Fruit fly (Drosophila melanogaster): ENCODE results near the gene CG10657.

Gene CG10657

DNA sequence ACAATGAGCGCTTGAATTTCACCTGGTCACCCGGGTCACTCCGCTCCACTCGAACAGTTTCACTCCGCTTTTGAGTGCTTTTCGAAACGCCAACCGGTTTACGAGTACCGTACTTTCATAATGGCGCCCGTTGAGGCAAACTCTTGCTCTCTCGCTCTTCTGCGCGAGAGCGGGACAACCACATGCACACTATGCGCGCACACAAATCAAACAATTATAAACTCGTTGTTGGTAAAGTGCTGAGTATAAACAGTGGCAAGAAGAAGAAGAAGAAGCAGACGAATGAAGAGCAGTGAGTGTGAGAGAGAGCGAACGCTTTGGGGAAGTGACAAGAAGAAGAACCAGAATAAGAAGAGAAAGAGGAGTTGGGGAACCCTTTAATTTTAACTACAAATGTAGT is 29.0 kb downstream of the CG10657 start, which contains the start of gene eyg:
Gene eyg (minus strand): TSS at position 6 of the 400 bp plus-strand sequence.
- peak; percentile 47 for TF ChIP-seq NfI (GFP tag; optimal IDR thresholded peaks at IDR 0.05)
- peak; percentile 73 for TF ChIP-seq kni (GFP tag; optimal IDR thresholded peaks at IDR 0.05)
- peak; percentile 59 for TF ChIP-seq eyg (GFP tag; optimal IDR thresholded peaks at IDR 0.05)
- TF ChIP-seq CG10209 (GFP tag; optimal IDR thresholded peaks at IDR 0.05) = peak; percentile 40
- TF ChIP-seq CG15696 (tag; optimal IDR thresholded peaks at IDR 0.05) = peak; percentile 46
- no peak for TF ChIP-seq CG31365 (tag; optimal IDR thresholded peaks at IDR 0.05)
- no peak for TF ChIP-seq CG14441 (GFP tag; IDR thresholded peaks at IDR 0.05)
- no peak for TF ChIP-seq CG7839 (tag; optimal IDR thresholded peaks at IDR 0.05)
- 0 out of 2 replicates have a peak, but pooled peaks have one; percentile 21 for TF ChIP-seq CG5953 (GFP tag; IDR thresholded peaks at IDR 0.05)
- TF ChIP-seq chm (GFP tag; IDR thresholded peaks at IDR 0.05) = 0 out of 2 replicates have a peak, but pooled peaks have one; percentile 54
- peak; percentile 15 for TF ChIP-seq repo (GFP tag; optimal IDR thresholded peaks at IDR 0.05)
- TF ChIP-seq org-1 (GFP tag; optimal IDR thresholded peaks at IDR 0.05) = peak; percentile 24
- peak; percentile 21; the same call in 1 of the 2 replicates for TF ChIP-seq E2f2 (GFP tag; IDR thresholded peaks at IDR 0.05)
- no peak for TF ChIP-seq Bdp1 (GFP tag; optimal IDR thresholded peaks at IDR 0.05)
- peak; percentile 76 for TF ChIP-seq Adf1 (GFP tag; IDR thresholded peaks at IDR 0.05)
- peak; percentile 46 for TF ChIP-seq CG13287 (GFP tag; IDR thresholded peaks at IDR 0.05; ENCODE audit: partially characterized antibody)
- TF ChIP-seq CG15011 (GFP tag; optimal IDR thresholded peaks at IDR 0.05) = peak; percentile 11
- TF ChIP-seq CG17385 (GFP tag; optimal IDR thresholded peaks at IDR 0.05) = peak; percentile 100
- peak; percentile 56 for TF ChIP-seq NK7.1 (GFP tag; optimal IDR thresholded peaks at IDR 0.05)
- TF ChIP-seq unc-4 (GFP tag; IDR thresholded peaks at IDR 0.05; ENCODE audit: partially characterized antibody) = no peak
- TF ChIP-seq oc (tag; optimal IDR thresholded peaks at IDR 0.05) = peak; percentile 48
- peak; percentile 12; the same call in 1 of the 2 replicates for TF ChIP-seq ranshi (GFP tag; IDR thresholded peaks at IDR 0.05)
- peak; percentile 32; the same call in 1 of the 3 replicates for TF ChIP-seq vnd (GFP tag; IDR thresholded peaks at IDR 0.05; ENCODE audit: partially characterized antibody)
- TF ChIP-seq mirr (GFP tag; optimal IDR thresholded peaks at IDR 0.05) = peak; percentile 61
- peak; percentile 77 for TF ChIP-seq exex (tag; optimal IDR thresholded peaks at IDR 0.05)
- TF ChIP-seq crp (GFP tag; optimal IDR thresholded peaks at IDR 0.05) = no peak
- peak; percentile 41 for TF ChIP-seq gcm (GFP tag; optimal IDR thresholded peaks at IDR 0.05)
- peak in 1 of 2 experiments; percentile 75 for TF ChIP-seq Pdp1 (GFP tag; optimal IDR thresholded peaks at IDR 0.05)
- TF ChIP-seq CG13424 (tag; optimal IDR thresholded peaks at IDR 0.05) = peak; percentile 31
- peak; percentile 43 for TF ChIP-seq CG2712 (tag; optimal IDR thresholded peaks at IDR 0.05)
- TF ChIP-seq zen2 (GFP tag; IDR thresholded peaks at IDR 0.05; ENCODE audit: partially characterized antibody) = 0 out of 3 replicates have a peak, but pooled peaks have one; percentile 25
- no peak for TF ChIP-seq CG8359 (GFP tag; optimal IDR thresholded peaks at IDR 0.05; ENCODE audit: borderline replicate concordance)
- peak in 1 of 2 experiments; percentile 33 for TF ChIP-seq chif (GFP tag; optimal IDR thresholded peaks at IDR 0.05)
- peak; percentile 21 for TF ChIP-seq CG11398 (GFP tag; optimal IDR thresholded peaks at IDR 0.05)
- peak; percentile 72 for TF ChIP-seq psq (GFP tag; optimal IDR thresholded peaks at IDR 0.05)
- peak; percentile 66 for TF ChIP-seq CrebB (tag; optimal IDR thresholded peaks at IDR 0.05)
- peak; percentile 52 for TF ChIP-seq CG17829 (tag; optimal IDR thresholded peaks at IDR 0.05)
- peak; percentile 61 for TF ChIP-seq Kr (GFP tag; optimal IDR thresholded peaks at IDR 0.05)
- peak; percentile 63; the same call in 1 of the 2 replicates for TF ChIP-seq ato (GFP tag; IDR thresholded peaks at IDR 0.05; ENCODE audit: partially characterized antibody)
- TF ChIP-seq CG3847 (GFP tag; IDR thresholded peaks at IDR 0.05) = peak; percentile 42
- peak; percentile 45 for TF ChIP-seq HHEX (GFP tag; optimal IDR thresholded peaks at IDR 0.05)
- no peak for TF ChIP-seq Dref (GFP tag; IDR thresholded peaks at IDR 0.05)
- TF ChIP-seq CG12219 (GFP tag; optimal IDR thresholded peaks at IDR 0.05) = no peak
- no peak for TF ChIP-seq CG13894 (tag; optimal IDR thresholded peaks at IDR 0.05)
- no peak for TF ChIP-seq CG9437 (GFP tag; optimal IDR thresholded peaks at IDR 0.05)
- TF ChIP-seq CG8924 (tag; optimal IDR thresholded peaks at IDR 0.05) = peak; percentile 44
- TF ChIP-seq ara (GFP tag; IDR thresholded peaks at IDR 0.05) = peak; percentile 57; the same call in 1 of the 2 replicates
- peak; percentile 28 for TF ChIP-seq Camta (GFP tag; optimal IDR thresholded peaks at IDR 0.05)
- peak; percentile 0 to 9 for TF ChIP-seq dpn (GFP tag; optimal IDR thresholded peaks at IDR 0.05)

Data from whole organism, embryonic.